Worm (Caenorhabditis elegans): Measurements from ENCODE around the gene snr-5.

snr-5 gene

DNA sequence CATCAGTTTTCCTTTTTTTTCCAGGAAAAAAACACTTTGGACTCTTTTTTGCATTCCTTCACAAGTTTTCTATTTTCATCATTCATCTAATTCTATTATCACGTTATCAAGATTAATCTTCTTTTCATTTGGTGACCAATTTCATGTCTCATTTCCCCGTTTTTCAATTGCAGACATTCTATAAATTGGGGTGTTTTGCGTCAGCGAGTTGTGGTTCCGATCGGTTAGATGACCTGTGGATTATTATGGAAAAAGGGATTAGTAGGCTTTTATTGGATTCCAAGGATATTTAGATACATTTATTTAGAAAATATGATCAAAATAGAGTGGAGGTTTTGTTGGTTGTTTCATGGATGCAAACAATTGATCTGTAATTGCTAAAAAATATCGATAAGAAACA lies 27.0 kb upstream of the snr-5 start:
- TF ChIP-seq sdc-2 (tag; optimal IDR thresholded peaks at IDR 0.05) (no peak), ref-2 (tag; optimal IDR thresholded peaks at IDR 0.05) (no peak), ceh-14 (tag; optimal IDR thresholded peaks at IDR 0.05) (no peak), unc-86 (tag; optimal IDR thresholded peaks at IDR 0.05) (no peak), ceh-24 (tag; optimal IDR thresholded peaks at IDR 0.05) (no peak), pat-9 (tag; optimal IDR thresholded peaks at IDR 0.05) (no peak), ceh-18 (tag; optimal IDR thresholded peaks at IDR 0.05) (no peak), pha-4 (tag; optimal IDR thresholded peaks at IDR 0.05) (no peak), hlh-13 (GFP tag; optimal IDR thresholded peaks at IDR 0.05) (no peak), tbx-2 (tag; optimal IDR thresholded peaks at IDR 0.05) (no peak), unc-42 (tag; optimal IDR thresholded peaks at IDR 0.05) (no peak), K02D7.2 (tag; optimal IDR thresholded peaks at IDR 0.05) (no peak), tbx-7 (tag; optimal IDR thresholded peaks at IDR 0.05) (no peak)

DNA sequence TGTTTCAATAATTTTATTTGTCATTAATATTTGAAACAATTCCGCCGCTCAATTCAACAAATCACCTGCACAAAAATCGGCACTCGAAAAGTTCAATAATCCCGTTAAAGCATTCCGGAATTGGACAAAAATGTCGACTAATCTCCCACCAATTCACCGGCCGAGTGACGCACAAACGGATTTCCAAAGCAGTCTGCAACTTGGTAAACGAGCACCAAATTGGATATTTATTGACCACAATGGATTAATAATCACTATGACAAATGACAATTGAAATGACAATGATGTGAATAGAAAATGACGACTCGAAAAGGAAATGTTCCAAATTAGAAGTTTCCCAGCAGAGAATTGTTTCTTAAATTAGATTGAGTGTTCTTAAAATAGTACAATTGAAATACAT lies 26.2 kb upstream of the snr-5 start:
- TF ChIP-seq ceh-24 (tag; optimal IDR thresholded peaks at IDR 0.05) (no peak), pqm-1 (tag; optimal IDR thresholded peaks at IDR 0.05) (no peak), ztf-16 (tag; optimal IDR thresholded peaks at IDR 0.05) (no peak), C38D4.7 (GFP tag; optimal IDR thresholded peaks at IDR 0.05) (no peak), nhr-232 (tag; optimal IDR thresholded peaks at IDR 0.05) (no peak), hlh-8 (tag; optimal IDR thresholded peaks at IDR 0.05) (no peak), pha-2 (tag; optimal IDR thresholded peaks at IDR 0.05) (no peak), pag-3 (tag; optimal IDR thresholded peaks at IDR 0.05; ENCODE audit: borderline replicate concordance) (no peak), rnt-1 (tag; optimal IDR thresholded peaks at IDR 0.05) (no peak), dve-1 (tag; optimal IDR thresholded peaks at IDR 0.05) (no peak), hlh-30 (tag; optimal IDR thresholded peaks at IDR 0.05; ENCODE audit: insufficient read depth) (no peak), dmd-4 (tag; optimal IDR thresholded peaks at IDR 0.05; ENCODE audit: borderline replicate concordance) (no peak), ref-2 (tag; optimal IDR thresholded peaks at IDR 0.05) (no peak)

- TF ChIP-seq pros-1 (tag; optimal IDR thresholded peaks at IDR 0.05) (no peak), elt-2 (tag; optimal IDR thresholded peaks at IDR 0.05) (no peak), che-1 (tag; optimal IDR thresholded peaks at IDR 0.05) (no peak)
These were observed 24.3 kb upstream of the snr-5 start for ce11 chrIII:7837567-7837966.

DNA sequence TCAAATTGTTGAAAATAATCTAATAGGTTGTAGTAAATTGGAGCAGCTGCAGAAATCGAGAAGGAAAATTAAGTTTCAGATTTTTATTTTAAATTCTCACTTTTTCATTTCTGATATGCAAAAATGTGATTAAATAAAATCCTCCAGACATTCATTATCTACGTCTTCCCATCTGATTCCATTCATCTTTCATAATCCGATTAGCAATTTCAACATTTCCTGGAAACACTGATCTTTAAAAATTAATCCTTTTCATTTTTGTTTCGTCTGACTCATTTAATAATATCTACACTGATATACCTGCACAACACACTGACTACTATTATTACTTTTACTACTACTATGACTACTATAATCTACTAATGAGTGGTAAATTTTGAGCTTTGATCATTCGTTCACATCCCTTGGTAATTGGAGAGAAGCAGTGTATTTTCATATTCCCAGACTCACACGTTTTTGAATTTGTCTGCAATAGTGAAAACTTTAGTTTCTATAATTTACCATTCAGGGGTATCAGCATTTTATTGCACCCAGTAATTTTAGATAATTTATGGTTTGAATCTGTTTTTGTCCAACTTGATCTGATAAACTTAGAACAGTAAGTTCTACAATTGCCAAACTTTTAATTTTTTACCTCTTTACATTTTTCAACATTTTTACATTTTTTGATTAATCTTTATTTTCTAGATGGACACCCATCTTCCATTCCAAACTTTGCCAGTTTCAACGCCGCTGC lies 22.8 kb upstream of the snr-5 start, which contains the start of gene ceh-23:
TSS of gene ceh-23 (plus strand) at position 686 of the 736 bp plus-strand sequence.
- TF ChIP-seq ceh-2 (tag; optimal IDR thresholded peaks at IDR 0.05) (no peak), lim-6 (tag; optimal IDR thresholded peaks at IDR 0.05) (no peak), ama-1 (optimal IDR thresholded peaks at IDR 0.05) (no peak), npax-4 (tag; optimal IDR thresholded peaks at IDR 0.05) (no peak), elt-2 (tag; optimal IDR thresholded peaks at IDR 0.05) (no peak), sox-4 (tag; optimal IDR thresholded peaks at IDR 0.05) (no peak)

DNA sequence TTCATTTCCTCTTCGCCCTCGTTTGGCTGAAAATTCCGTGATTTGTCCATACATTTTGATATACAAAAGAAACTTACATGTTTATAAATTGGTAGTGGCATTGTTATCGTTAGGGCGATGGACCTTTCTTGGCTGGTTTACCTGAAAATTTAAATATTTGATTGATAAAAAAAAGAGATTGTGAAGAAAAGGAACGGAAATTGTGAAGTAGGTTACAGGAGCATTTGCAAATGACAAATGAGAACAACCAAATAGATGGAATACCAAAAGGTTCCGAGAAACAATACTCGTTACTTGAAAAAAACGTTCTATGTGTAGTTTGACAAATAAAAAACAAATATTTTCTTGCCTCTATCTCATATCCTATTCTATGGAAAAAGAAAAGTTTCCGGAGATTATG lies 18.3 kb upstream of the snr-5 start, which contains the start of gene ZK652.8:
TSS of gene ZK652.8 (minus strand) at position 101 of the 400 bp plus-strand sequence.
- TF ChIP-seq unc-55 (GFP tag; optimal IDR thresholded peaks at IDR 0.05), result no peak
- TF ChIP-seq unc-86 (tag; optimal IDR thresholded peaks at IDR 0.05), result no peak
- TF ChIP-seq ceh-6 (GFP tag; optimal IDR thresholded peaks at IDR 0.05), result no peak
